Fruit fly (Drosophila melanogaster) whole organism, embryonic: ENCODE measurements around the gene Ctr1A.

ENCODE experiments used
- Adf1 ChIP-seq: fragments of 200-800 bp; sonication (Bioruptor generic); IDR thresholded peaks from 2 replicates; pipeline ENCODE4 v1.3.6; 2022; ENCODE audit warnings: missing biosample characterization, missing genetic modification characterization
- Atf6 ChIP-seq: fragments of 200-800 bp; sonication (Bioruptor generic); IDR thresholded peaks from 2 replicates; pipeline ENCODE4 v1.3.6; 2022; ENCODE audit warnings: missing biosample characterization, missing genetic modification characterization
- BEAF-32 ChIP-seq: fragments of 200-800 bp; sonication (Bioruptor generic); optimal IDR thresholded peaks from 3 replicates; lab custom pipeline; 2017; ENCODE audit warnings: missing biosample characterization, missing genetic modification characterization, mild to moderate bottlenecking, moderate library complexity, missing genetic modification reagents
- CG10274 ChIP-seq: fragments of 200-800 bp; sonication (Bioruptor generic); optimal IDR thresholded peaks from 3 replicates; lab custom pipeline; 2017; ENCODE audit warnings: missing biosample characterization, mild to moderate bottlenecking, missing genetic modification characterization
- CG11504 ChIP-seq: fragments of 200-800 bp; sonication (Bioruptor generic); optimal IDR thresholded peaks from 3 replicates; lab custom pipeline; 2019; ENCODE audit warnings: missing biosample characterization, mild to moderate bottlenecking, missing genetic modification characterization, moderate library complexity
- CG12219 ChIP-seq: fragments of 200-800 bp; sonication (Bioruptor generic); optimal IDR thresholded peaks from 3 replicates; lab custom pipeline; 2018; ENCODE audit warnings: missing biosample characterization, mild to moderate bottlenecking, missing genetic modification characterization
- CG15696 ChIP-seq: fragments of 200-800 bp; sonication (Bioruptor generic); optimal IDR thresholded peaks from 2 replicates; lab custom pipeline; 2019; ENCODE audit warnings: missing biosample characterization, mild to moderate bottlenecking, missing genetic modification characterization, moderate library complexity
- CG17385 ChIP-seq: fragments of 200-800 bp; sonication (Bioruptor generic); optimal IDR thresholded peaks from 3 replicates; lab custom pipeline; 2018; ENCODE audit warnings: missing biosample characterization, mild to moderate bottlenecking, missing genetic modification characterization
- CG1832 ChIP-seq: fragments of 200-800 bp; sonication (Bioruptor generic); optimal IDR thresholded peaks from 2 replicates; lab custom pipeline; 2017; ENCODE audit warnings: missing biosample characterization, mild to moderate bottlenecking, missing genetic modification characterization, inconsistent platforms
- CG18599 ChIP-seq: fragments of 200-800 bp; sonication (Bioruptor generic); optimal IDR thresholded peaks from 3 replicates; lab custom pipeline; 2017; ENCODE audit warnings: missing biosample characterization, missing genetic modification characterization, mild to moderate bottlenecking, moderate library complexity, missing genetic modification reagents
- CG2120 ChIP-seq: fragments of 200-800 bp; sonication (Bioruptor generic); optimal IDR thresholded peaks from 3 replicates; lab custom pipeline; 2016; ENCODE audit warnings: missing biosample characterization, missing genetic modification characterization
- CG3847 ChIP-seq: fragments of 200-800 bp; sonication (Bioruptor generic); IDR thresholded peaks from 2 replicates; pipeline ENCODE4 v1.3.6; 2022; ENCODE audit warnings: missing biosample characterization, missing genetic modification characterization
- CG4282 ChIP-seq: fragments of 200-800 bp; sonication (Bioruptor generic); optimal IDR thresholded peaks from 2 replicates; lab custom pipeline; 2016; ENCODE audit warnings: missing biosample characterization, missing genetic modification characterization
- CG4360 ChIP-seq: fragments of 200-800 bp; sonication (Bioruptor generic); IDR thresholded peaks from 2 replicates; pipeline ENCODE4 v1.3.6; 2022; ENCODE audit warnings: missing biosample characterization, missing genetic modification characterization
- CG4820 ChIP-seq: fragments of 200-800 bp; sonication (Bioruptor generic); optimal IDR thresholded peaks from 3 replicates; lab custom pipeline; 2016; ENCODE audit warnings: missing biosample characterization, missing genetic modification characterization
- CG6272 ChIP-seq: fragments of 200-800 bp; sonication (Bioruptor generic); IDR thresholded peaks from 2 replicates; pipeline ENCODE4 v1.3.6; 2022; ENCODE audit warnings: missing biosample characterization, missing genetic modification characterization
- CG8359 ChIP-seq: fragments of 200-800 bp; sonication (Bioruptor generic); optimal IDR thresholded peaks from 2 replicates; lab custom pipeline; 2017; ENCODE audit warnings: missing biosample characterization, mild to moderate bottlenecking, missing genetic modification characterization, borderline replicate concordance
- CG8924 ChIP-seq: fragments of 200-800 bp; optimal IDR thresholded peaks from 3 replicates; lab custom pipeline; 2019; ENCODE audit warnings: missing biosample characterization, mild to moderate bottlenecking, missing genetic modification characterization, moderate library complexity
- CG9876 ChIP-seq: fragments of 200-800 bp; sonication (Bioruptor generic); optimal IDR thresholded peaks from 2 replicates; lab custom pipeline; 2016; ENCODE audit warnings: missing biosample characterization, missing genetic modification characterization
- Dek ChIP-seq: fragments of 200-800 bp; sonication (Bioruptor generic); optimal IDR thresholded peaks from 3 replicates; lab custom pipeline; 2019; ENCODE audit warnings: missing biosample characterization, mild to moderate bottlenecking, missing genetic modification characterization, moderate library complexity
- Drgx ChIP-seq: fragments of 200-800 bp; sonication (Bioruptor generic); IDR thresholded peaks from 2 replicates; pipeline ENCODE4 v1.3.6; 2022; ENCODE audit warnings: missing biosample characterization, missing genetic modification characterization
- Elba2 ChIP-seq: fragments of 200-800 bp; sonication (Bioruptor generic); optimal IDR thresholded peaks from 3 replicates; lab custom pipeline; 2016; ENCODE audit warnings: missing biosample characterization, missing genetic modification characterization
- Med ChIP-seq: fragments of 200-800 bp; sonication (Bioruptor generic); peaks from one replicate; lab custom pipeline; 2016; ENCODE audit warnings: missing biosample characterization, missing genetic modification characterization, mild to moderate bottlenecking, inconsistent platforms, moderate library complexity
- Oli ChIP-seq: fragments of 200-800 bp; sonication (Bioruptor generic); optimal IDR thresholded peaks from 2 replicates; lab custom pipeline; 2018; ENCODE audit warnings: missing biosample characterization, mild to moderate bottlenecking, missing genetic modification characterization, moderate library complexity
- Optix ChIP-seq: fragments of 200-800 bp; sonication (Bioruptor generic); IDR thresholded peaks from 3 replicates; pipeline ENCODE4 v1.3.6; 2022; ENCODE audit warnings: missing biosample characterization, missing genetic modification characterization
- PHDP ChIP-seq: fragments of 200-800 bp; sonication (Bioruptor generic); optimal IDR thresholded peaks from 3 replicates; lab custom pipeline; 2018; ENCODE audit warnings: missing biosample characterization, mild to moderate bottlenecking, missing genetic modification characterization, moderate library complexity
- Ssrp ChIP-seq: fragments of 200-800 bp; sonication (Bioruptor generic); optimal IDR thresholded peaks from 2 replicates; lab custom pipeline; 2018; ENCODE audit warnings: missing biosample characterization, mild to moderate bottlenecking, missing genetic modification characterization, moderate library complexity
- Trl ChIP-seq, 3 experiments: fragments of >200 bp in 2 of 3; fragments of 200-800 bp in 1 of 3; sonication (Bioruptor generic) in 1 of 3; optimal IDR thresholded peaks; 2 replicates in 1 of 3; 3 replicates in 2 of 3; lab custom pipeline; 2016 to 2017; ENCODE audit warnings: missing biosample characterization in 1 of 3, missing genetic modification characterization in 1 of 3
- ase ChIP-seq: fragments of 200-800 bp; sonication (Bioruptor generic); IDR thresholded peaks from 3 replicates; pipeline ENCODE4 v1.3.6; 2022; ENCODE audit warnings: missing biosample characterization, missing genetic modification characterization
- bab2 ChIP-seq: fragments of 200-800 bp; sonication (Bioruptor generic); optimal IDR thresholded peaks from 2 replicates; lab custom pipeline; 2016; ENCODE audit warnings: missing biosample characterization, missing genetic modification characterization
- bsh ChIP-seq, 2 experiments: fragments of 200-800 bp; sonication (Bioruptor generic); optimal IDR thresholded peaks; 2 replicates each; lab custom pipeline; 2017 to 2018; ENCODE audit warnings: mild to moderate bottlenecking in 2 of 2, missing biosample characterization in 2 of 2, missing genetic modification characterization in 2 of 2, moderate library complexity in 1 of 2
- cg ChIP-seq: fragments of 200-800 bp; sonication (Bioruptor generic); optimal IDR thresholded peaks from 3 replicates; lab custom pipeline; 2019; ENCODE audit warnings: missing biosample characterization, mild to moderate bottlenecking, missing genetic modification characterization, moderate library complexity
- chinmo ChIP-seq: fragments of 200-800 bp; sonication (Bioruptor generic); IDR thresholded peaks from 4 replicates; pipeline ENCODE4 v1.3.6; 2022; ENCODE audit warnings: missing biosample characterization, missing genetic modification characterization; ENCODE audit not compliant: partially characterized antibody
- crol ChIP-seq: fragments of 200-800 bp; sonication (Bioruptor generic); IDR thresholded peaks from 2 replicates; pipeline ENCODE4 v1.3.6; 2022; ENCODE audit warnings: missing biosample characterization, missing genetic modification characterization
- dmrt11E ChIP-seq: fragments of 200-800 bp; sonication (Bioruptor generic); optimal IDR thresholded peaks from 3 replicates; lab custom pipeline; 2018; ENCODE audit warnings: missing biosample characterization, mild to moderate bottlenecking, missing genetic modification characterization, moderate library complexity
- dpn ChIP-seq, 2 experiments: fragments of 200-800 bp; sonication (Bioruptor generic); optimal IDR thresholded peaks; 3 replicates each; lab custom pipeline; 2016; ENCODE audit warnings: missing biosample characterization in 2 of 2, missing genetic modification characterization in 2 of 2
- hkb ChIP-seq, 2 experiments: fragments of 200-800 bp in 1 of 2; fragments of >200 bp in 1 of 2; sonication (Bioruptor generic) in 1 of 2; IDR thresholded peaks in 1 of 2; optimal IDR thresholded peaks in 1 of 2; 2 replicates each; pipeline versions ENCODE4 v1.3.6 to Lab custom; 2017 to 2022; ENCODE audit warnings: missing biosample characterization in 1 of 2, missing genetic modification characterization in 1 of 2
- klu ChIP-seq: fragments of 200-800 bp; sonication (Bioruptor generic); IDR thresholded peaks from 2 replicates; pipeline ENCODE4 v1.3.6; 2022; ENCODE audit warnings: missing biosample characterization, missing genetic modification characterization
- lab ChIP-seq: fragments of 200-800 bp; sonication (Bioruptor generic); optimal IDR thresholded peaks from 3 replicates; lab custom pipeline; 2017; ENCODE audit warnings: missing biosample characterization, missing genetic modification characterization, mild to moderate bottlenecking, moderate library complexity, missing genetic modification reagents
- nerfin-1 ChIP-seq: fragments of 200-800 bp; sonication (Bioruptor generic); optimal IDR thresholded peaks from 3 replicates; lab custom pipeline; 2019; ENCODE audit warnings: missing biosample characterization, mild to moderate bottlenecking, missing genetic modification characterization, moderate library complexity
- nom ChIP-seq: fragments of 200-800 bp; sonication (Bioruptor generic); optimal IDR thresholded peaks from 2 replicates; lab custom pipeline; 2017; ENCODE audit warnings: missing biosample characterization, missing genetic modification characterization, mild to moderate bottlenecking, moderate library complexity, missing genetic modification reagents
- otp ChIP-seq: fragments of 200-800 bp; sonication (Bioruptor generic); IDR thresholded peaks from 3 replicates; pipeline ENCODE4, ENCODE4 v1.3.6; 2022; ENCODE audit warnings: missing biosample characterization, missing genetic modification characterization
- pnt ChIP-seq: fragments of 200-800 bp; sonication (Bioruptor generic); optimal IDR thresholded peaks from 3 replicates; lab custom pipeline; 2016; ENCODE audit warnings: missing biosample characterization, missing genetic modification characterization
- scrt ChIP-seq: fragments of 200-800 bp; sonication (Bioruptor generic); optimal IDR thresholded peaks from 2 replicates; lab custom pipeline; 2018; ENCODE audit warnings: missing biosample characterization, mild to moderate bottlenecking, missing genetic modification characterization, moderate library complexity
- sens ChIP-seq: fragments of 200-800 bp; sonication (Bioruptor generic); peaks from one replicate; lab custom pipeline; 2016; ENCODE audit warnings: missing biosample characterization, missing genetic modification characterization
- zfh1 ChIP-seq: fragments of 200-800 bp; sonication (Bioruptor generic); IDR thresholded peaks from 3 replicates; pipeline ENCODE4 v1.3.6; 2022; ENCODE audit warnings: missing biosample characterization, missing genetic modification characterization

Ctr1A gene

DNA sequence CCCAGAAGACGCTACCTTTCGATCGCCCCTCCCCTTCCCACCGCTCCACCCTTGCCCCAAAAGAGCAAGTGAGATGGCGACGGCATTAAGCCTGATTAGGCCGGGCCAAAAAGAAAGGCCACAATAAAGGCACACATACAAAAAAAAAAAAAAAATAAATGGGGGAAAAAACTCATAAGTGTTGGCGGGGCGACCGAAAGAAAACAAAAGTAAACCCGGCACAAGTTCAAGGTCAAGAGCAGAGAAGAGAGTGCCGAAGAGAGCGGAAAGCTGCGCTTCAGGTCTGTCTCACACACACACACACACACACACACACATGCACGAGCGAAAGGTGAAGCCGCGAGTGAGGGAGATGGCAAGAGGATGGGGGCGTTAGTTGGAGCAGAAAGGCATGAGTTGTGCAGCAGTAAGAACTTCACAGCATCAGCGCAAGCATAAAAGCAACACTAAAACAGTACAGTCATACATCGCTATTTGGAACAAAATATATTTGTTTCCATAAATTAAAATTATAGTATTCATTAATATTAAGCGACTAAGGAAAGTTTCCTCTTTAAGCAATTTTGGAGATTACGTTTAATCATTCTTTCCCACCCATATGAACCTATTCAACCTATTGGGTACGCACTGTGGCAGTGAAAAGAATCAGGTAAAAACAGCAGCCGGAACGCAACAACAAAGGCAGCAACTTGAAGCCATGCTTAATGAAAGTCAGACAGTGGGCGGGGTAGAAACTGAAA is 37.3 kb upstream of the Ctr1A start (continued):
- TF ChIP-seq CG15696 (tag; lab: Kevin White, UChicago) (no peak), CG9876 (no peak), CG17385 (peak; percentile 7), CG11504 (tag; lab: Kevin White, UChicago) (peak; percentile 30), Dek (tag; lab: Kevin White, UChicago) (no peak), Ssrp (peak; percentile 23), CG4282 (GFP tag; lab: Kevin White, UChicago) (no peak), CG12219 (no peak), CG3847 (GFP tag; lab: Robert Waterston, UW) (no peak), CG4820 (peak; percentile 29), Adf1 (GFP tag; lab: Robert Waterston, UW) (no peak), nerfin-1 (tag; lab: Kevin White, UChicago) (no peak), pnt (GFP tag; lab: Kevin White, UChicago) (no peak), CG8924 (tag; lab: Kevin White, UChicago) (peak; percentile 4), Elba2 (GFP tag; lab: Kevin White, UChicago) (no peak), klu (GFP tag; lab: Robert Waterston, UW) (no peak)

- TF ChIP-seq Med = peak; percentile 29
- peak; percentile 4 for TF ChIP-seq lab
- TF ChIP-seq Drgx (GFP tag; lab: Robert Waterston, UW) = peak; percentile 18
- peak; percentile 6 for TF ChIP-seq CG2120
- TF ChIP-seq CG10274 (GFP tag; lab: Kevin White, UChicago) = peak; percentile 86
- peak; percentile 8 to 30 for TF ChIP-seq Trl (optimal IDR thresholded peaks at IDR 0.05; lab: Kevin White, UChicago)
- TF ChIP-seq Trl (GFP tag; optimal IDR thresholded peaks at IDR 0.05; lab: Kevin White, UChicago) = no peak
- TF ChIP-seq CG4360 (GFP tag; lab: Robert Waterston, UW) = peak; percentile 65
- peak; percentile 45 for TF ChIP-seq crol (GFP tag; lab: Robert Waterston, UW)
- TF ChIP-seq sens = peak; percentile 23
- TF ChIP-seq Atf6 (GFP tag; lab: Robert Waterston, UW) = no peak
- TF ChIP-seq BEAF-32 (GFP tag; lab: Kevin White, UChicago) = no peak
- peak; percentile 69; the same call in 1 of the 4 replicates for TF ChIP-seq chinmo (GFP tag; lab: Robert Waterston, UW)
- TF ChIP-seq PHDP = no peak
- 0 out of 3 replicates have a peak, but pooled peaks have one; percentile 12 for TF ChIP-seq otp (GFP tag; lab: Robert Waterston, UW)
- 0 out of 3 replicates have a peak, but pooled peaks have one; percentile 24 for TF ChIP-seq zfh1 (GFP tag; lab: Robert Waterston, UW)
- peak; percentile 35 for TF ChIP-seq CG1832 (GFP tag; lab: Kevin White, UChicago)
- TF ChIP-seq CG18599 = no peak
These were observed 36.4 kb upstream of the Ctr1A start for dm6 chrX:6624977-6625591.

DNA sequence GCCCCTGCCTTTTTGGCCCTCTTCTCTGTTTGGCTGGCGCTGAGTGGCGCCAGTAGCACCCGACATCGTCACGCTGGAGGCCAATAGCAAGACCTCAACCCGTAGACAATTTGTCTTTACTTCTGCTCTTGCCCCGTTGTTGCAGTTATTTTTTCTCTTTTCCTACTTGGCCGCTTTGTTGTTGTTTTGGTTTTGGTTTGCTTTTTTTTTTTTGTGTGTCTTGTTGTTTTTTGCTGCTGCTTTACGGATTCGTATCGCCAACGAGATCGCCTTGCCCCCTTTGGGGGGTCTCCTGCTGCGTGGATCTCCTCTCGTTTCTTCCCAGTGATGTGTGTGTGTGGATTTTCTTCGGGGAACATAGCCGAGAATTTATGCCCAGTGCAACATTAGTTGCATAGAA is 29.6 kb upstream of the Ctr1A start:
- TF ChIP-seq hkb (optimal IDR thresholded peaks at IDR 0.05; lab: Kevin White, UChicago) = no peak
- no peak for TF ChIP-seq hkb (GFP tag; IDR thresholded peaks at IDR 0.05; lab: Robert Waterston, UW)
- TF ChIP-seq bsh (GFP tag; optimal IDR thresholded peaks at IDR 0.05; lab: Kevin White, UChicago) = peak in 1 of 2 experiments; percentile 69
- TF ChIP-seq cg (GFP tag; lab: Kevin White, UChicago) = no peak
- no peak for TF ChIP-seq dpn (GFP tag; optimal IDR thresholded peaks at IDR 0.05; lab: Kevin White, UChicago)
- TF ChIP-seq CG8359 (GFP tag; lab: Kevin White, UChicago) = no peak
- no peak for TF ChIP-seq Oli
- TF ChIP-seq scrt = no peak
- TF ChIP-seq Optix = no peak
- TF ChIP-seq ase (GFP tag; lab: Robert Waterston, UW) = no peak
- TF ChIP-seq dmrt11E (tag; lab: Kevin White, UChicago) = no peak
- TF ChIP-seq bab2 (GFP tag; lab: Kevin White, UChicago) = no peak
- no peak for TF ChIP-seq nerfin-1 (tag; lab: Kevin White, UChicago)
- TF ChIP-seq CG6272 (GFP tag; lab: Robert Waterston, UW) = no peak
- TF ChIP-seq nom (GFP tag; lab: Kevin White, UChicago) = peak; percentile 66
